Fruit fly (Drosophila melanogaster): ENCODE data around the gene CG32641.

CG32641 gene

DNA sequence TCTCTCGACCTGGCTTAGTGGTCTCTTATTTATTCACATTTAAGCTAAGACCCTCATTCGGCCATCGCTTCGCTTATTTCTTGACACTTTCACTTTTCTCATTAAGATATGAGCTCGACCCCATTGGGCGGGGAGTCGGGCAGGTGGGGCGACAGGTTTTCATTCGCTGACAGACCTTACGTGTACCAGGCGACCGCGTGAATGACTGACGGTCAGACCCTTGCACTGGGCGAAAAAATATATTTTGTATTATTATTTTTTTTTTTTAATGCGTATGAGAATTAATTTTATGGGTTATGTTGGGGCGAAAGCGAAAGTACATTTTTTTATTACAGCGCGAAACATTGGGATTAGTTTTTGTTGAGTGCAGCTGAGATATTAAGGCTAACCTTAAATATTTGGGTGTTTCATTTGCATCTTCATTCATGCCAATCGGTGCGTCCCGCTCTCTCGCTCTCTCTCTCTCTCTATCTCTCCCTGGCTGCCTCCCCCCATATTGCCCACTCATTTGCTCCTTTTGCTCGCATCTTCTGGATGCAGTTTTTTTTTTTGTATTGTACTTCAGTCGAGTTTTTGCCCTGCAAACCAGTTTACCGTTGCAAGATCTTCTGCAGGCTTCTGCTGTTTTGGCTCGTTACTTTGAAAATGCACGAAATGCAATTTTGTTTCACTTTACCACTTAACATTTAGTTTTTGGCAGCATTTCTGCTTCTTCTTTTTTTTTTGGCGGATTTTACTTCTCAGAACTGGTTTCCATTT is 47.2 kb upstream of the CG32641 start (continued):
- TF ChIP-seq Elba2 (GFP tag; optimal IDR thresholded peaks at IDR 0.05), result no peak
- TF ChIP-seq otp (GFP tag; IDR thresholded peaks at IDR 0.05), result peak; percentile 72
- peak; percentile 38 for TF ChIP-seq D19A (tag; optimal IDR thresholded peaks at IDR 0.05)
- TF ChIP-seq Eip74EF (GFP tag; optimal IDR thresholded peaks at IDR 0.05), result peak in 1 of 2 experiments; percentile 45
- TF ChIP-seq CG3838 (GFP tag; optimal IDR thresholded peaks at IDR 0.05), result no peak
- TF ChIP-seq CG9797 (GFP tag; optimal IDR thresholded peaks at IDR 0.05), result no peak
- no peak for TF ChIP-seq CG8478 (optimal IDR thresholded peaks at IDR 0.05)
- TF ChIP-seq CG4328 (GFP tag; optimal IDR thresholded peaks at IDR 0.05), result no peak
- TF ChIP-seq unpg (GFP tag; optimal IDR thresholded peaks at IDR 0.05), result peak; percentile 47
- TF ChIP-seq cas (GFP tag; IDR thresholded peaks at IDR 0.05), result no peak
- TF ChIP-seq ac (GFP tag; optimal IDR thresholded peaks at IDR 0.05), result no peak
- TF ChIP-seq CG1832 (GFP tag; optimal IDR thresholded peaks at IDR 0.05), result no peak
- TF ChIP-seq CG6175 (GFP tag; IDR thresholded peaks at IDR 0.05), result no peak
- peak; percentile 61 for TF ChIP-seq CG7839 (tag; optimal IDR thresholded peaks at IDR 0.05)
- TF ChIP-seq sqz (GFP tag; optimal IDR thresholded peaks at IDR 0.05), result peak; percentile 46
- no peak for TF ChIP-seq eve (GFP tag; optimal IDR thresholded peaks at IDR 0.05)
- TF ChIP-seq scrt (GFP tag; optimal IDR thresholded peaks at IDR 0.05), result no peak
- TF ChIP-seq sens (GFP tag), result peak; percentile 73
- TF ChIP-seq wdn (GFP tag; IDR thresholded peaks at IDR 0.05), result 0 out of 2 replicates have a peak, but pooled peaks have one; percentile 14
- no peak for TF ChIP-seq CG42726 (GFP tag; IDR thresholded peaks at IDR 0.05; ENCODE audit: partially characterized antibody)
- TF ChIP-seq sd (tag; optimal IDR thresholded peaks at IDR 0.05), result peak; percentile 34
- TF ChIP-seq Lhr (GFP tag; optimal IDR thresholded peaks at IDR 0.05), result no peak
- TF ChIP-seq CG9609 (GFP tag; optimal IDR thresholded peaks at IDR 0.05), result no peak
- no peak for TF ChIP-seq dm (GFP tag; optimal IDR thresholded peaks at IDR 0.05)
- TF ChIP-seq CG8388 (GFP tag; optimal IDR thresholded peaks at IDR 0.05), result peak; percentile 10
- peak in 1 of 2 experiments; percentile 18 for TF ChIP-seq Trl (optimal IDR thresholded peaks at IDR 0.05)
- TF ChIP-seq Trl (GFP tag; optimal IDR thresholded peaks at IDR 0.05), result no peak
- no peak for TF ChIP-seq Sry-δ (GFP tag; optimal IDR thresholded peaks at IDR 0.05)
- TF ChIP-seq CG14667 (GFP tag; IDR thresholded peaks at IDR 0.05), result peak; percentile 29; the same call in 1 of the 2 replicates
- TF ChIP-seq CG13287 (GFP tag; IDR thresholded peaks at IDR 0.05; ENCODE audit: partially characterized antibody), result no peak
- TF ChIP-seq ash1 (GFP tag; optimal IDR thresholded peaks at IDR 0.05), result no peak
- TF ChIP-seq CG1647 (GFP tag; optimal IDR thresholded peaks at IDR 0.05), result no peak
- TF ChIP-seq Ets65A (GFP tag), result peak; percentile 15
- TF ChIP-seq CG6765 (GFP tag; optimal IDR thresholded peaks at IDR 0.05), result no peak
- TF ChIP-seq CG6689 (GFP tag; IDR thresholded peaks at IDR 0.05), result peak; percentile 70
- TF ChIP-seq run (tag; optimal IDR thresholded peaks at IDR 0.05), result no peak
- no peak for TF ChIP-seq CG11560 (tag; IDR thresholded peaks at IDR 0.05)
- peak; percentile 37 for TF ChIP-seq Rfx (GFP tag; IDR thresholded peaks at IDR 0.05)
- no peak for TF ChIP-seq Max (GFP tag; optimal IDR thresholded peaks at IDR 0.05)
- TF ChIP-seq Nf-YB (GFP tag; optimal IDR thresholded peaks at IDR 0.05), result peak; percentile 38
- TF ChIP-seq CG17912 (GFP tag; optimal IDR thresholded peaks at IDR 0.05), result no peak
- no peak for TF ChIP-seq Stat92E (GFP tag; optimal IDR thresholded peaks at IDR 0.05)
- TF ChIP-seq Oli (tag; optimal IDR thresholded peaks at IDR 0.05), result peak; percentile 45
- no peak for TF ChIP-seq fd3F (GFP tag; optimal IDR thresholded peaks at IDR 0.05)
- TF ChIP-seq slbo (GFP tag; IDR thresholded peaks at IDR 0.05), result no peak
- no peak for TF ChIP-seq Doc3 (GFP tag; IDR thresholded peaks at IDR 0.05; ENCODE audit: partially characterized antibody)
- TF ChIP-seq Poxn (GFP tag; IDR thresholded peaks at IDR 0.05), result no peak
- TF ChIP-seq CG18619 (GFP tag; optimal IDR thresholded peaks at IDR 0.05), result no peak
- TF ChIP-seq lov (optimal IDR thresholded peaks at IDR 0.05), result no peak
- TF ChIP-seq lov (GFP tag; IDR thresholded peaks at IDR 0.05), result no peak; the same call in 2 of the 3 replicates

Measured in whole organism, embryonic.